Worm (Caenorhabditis elegans) whole organism, young adult: ENCODE measurements around the gene flh-2.
A peak's percentile ranks its signal among the peaks of the same experiment; 100 is the strongest.
"Not testable (repeated sequence)": the region's sequence is repeated elsewhere in the genome, so short reads cannot be mapped to it uniquely, and the experiment has no call there.

Experiments
- B0336.3 ChIP-seq: fragments of 200-800 bp; sonication (Bioruptor generic); IDR thresholded peaks from 2 replicates; pipeline ENCODE4 v1.3.6; 2022; ENCODE audit warnings: missing genetic modification characterization, missing compliant biosample characterization
- C06A6.2 ChIP-seq: fragments of 200-800 bp; sonication (Bioruptor generic); conservative IDR thresholded peaks from 2 replicates; pipeline ENCODE4 v1.3.6; 2022; ENCODE audit warnings: missing genetic modification characterization, missing compliant biosample characterization
- D2030.7 ChIP-seq: fragments of 200-800 bp; sonication (Bioruptor generic); IDR thresholded peaks from 2 replicates; pipeline ENCODE4 v1.3.6; 2022; ENCODE audit warnings: missing genetic modification reagents, missing genetic modification characterization, missing compliant biosample characterization
- F37B4.10 ChIP-seq: fragments of 200-800 bp; sonication (Bioruptor generic); IDR thresholded peaks from 2 replicates; pipeline ENCODE4 v1.3.6; 2022; ENCODE audit warnings: missing genetic modification characterization, missing compliant biosample characterization
- F39B2.1 ChIP-seq: fragments of 200-800 bp; sonication (Bioruptor generic); IDR thresholded peaks from 2 replicates; pipeline ENCODE4 v1.3.6; 2022; ENCODE audit warnings: missing genetic modification reagents, missing genetic modification characterization, missing compliant biosample characterization
- F52B5.7 ChIP-seq: sonication (generic microtip); optimal IDR thresholded peaks from 2 replicates; lab custom pipeline; 2016; ENCODE audit warnings: mild to moderate bottlenecking, missing genetic modification characterization, missing compliant biosample characterization
- F57C9.4 ChIP-seq: sonication (generic microtip); optimal IDR thresholded peaks from 2 replicates; lab custom pipeline; 2017; ENCODE audit warnings: mild to moderate bottlenecking, missing genetic modification characterization, missing compliant biosample characterization
- T07F8.4 ChIP-seq: sonication (generic microtip); optimal IDR thresholded peaks from 2 replicates; lab custom pipeline; 2016; ENCODE audit warnings: mild to moderate bottlenecking, missing genetic modification characterization, moderate library complexity, missing compliant biosample characterization
- akir-1 ChIP-seq: fragments of 200-800 bp; sonication (Bioruptor generic); optimal IDR thresholded peaks from 2 replicates; lab custom pipeline; 2018; ENCODE audit warnings: mild to moderate bottlenecking, missing genetic modification characterization, moderate library complexity, missing compliant biosample characterization
- aptf-2 ChIP-seq: fragments of 200-800 bp; sonication (Bioruptor generic); conservative IDR thresholded peaks from 2 replicates; pipeline ENCODE4 v1.3.6; 2022; ENCODE audit warnings: missing genetic modification reagents, missing genetic modification characterization, missing compliant biosample characterization
- attf-5 ChIP-seq: fragments of 200-800 bp; sonication (Bioruptor generic); optimal IDR thresholded peaks from 2 replicates; lab custom pipeline; 2018; ENCODE audit warnings: mild to moderate bottlenecking, missing genetic modification characterization, missing compliant biosample characterization
- attf-6 ChIP-seq: fragments of 200-800 bp; sonication (Bioruptor generic); IDR thresholded peaks from 2 replicates; pipeline ENCODE4 v1.3.6; 2022; ENCODE audit warnings: missing genetic modification reagents, missing genetic modification characterization, missing compliant biosample characterization
- bed-1 ChIP-seq: fragments of 200-800 bp; sonication (Bioruptor generic); IDR thresholded peaks from 2 replicates; pipeline ENCODE4 v1.3.6; 2022; ENCODE audit warnings: missing genetic modification reagents, missing genetic modification characterization, missing compliant biosample characterization
- bed-2 ChIP-seq: fragments of 200-800 bp; sonication (Bioruptor generic); IDR thresholded peaks from 2 replicates; pipeline ENCODE4 v1.3.6; 2022; ENCODE audit warnings: missing genetic modification reagents, missing genetic modification characterization, missing compliant biosample characterization
- ceh-100 ChIP-seq: fragments of 200-800 bp; sonication (Bioruptor generic); IDR thresholded peaks from 2 replicates; pipeline ENCODE4 v1.3.6; 2022; ENCODE audit warnings: missing genetic modification reagents, missing genetic modification characterization, missing compliant biosample characterization
- ceh-91 ChIP-seq: fragments of 200-800 bp; sonication (Bioruptor generic); IDR thresholded peaks from 2 replicates; pipeline ENCODE4 v1.3.6; 2022; ENCODE audit warnings: missing genetic modification reagents, missing genetic modification characterization, missing compliant biosample characterization
- die-1 ChIP-seq: sonication (generic microtip); optimal IDR thresholded peaks from 2 replicates; lab custom pipeline; 2016; ENCODE audit warnings: missing genotype, mild to moderate bottlenecking, missing genetic modification characterization, missing compliant biosample characterization
- dox-1 ChIP-seq: fragments of 200-800 bp; sonication (Bioruptor generic); IDR thresholded peaks from 2 replicates; pipeline ENCODE4 v1.3.6; 2022; ENCODE audit warnings: missing genetic modification reagents, missing genetic modification characterization, missing compliant biosample characterization
- dpff-1 ChIP-seq: sonication (generic microtip); optimal IDR thresholded peaks from 2 replicates; lab custom pipeline; 2017; ENCODE audit warnings: mild to moderate bottlenecking, missing genetic modification characterization, missing compliant biosample characterization
- dpl-1 ChIP-seq: fragments of 150-350 bp; optimal IDR thresholded peaks from 2 replicates; lab custom pipeline; 2014; ENCODE audit warnings: missing biosample characterization, missing genetic modification reagents, missing genetic modification characterization
- efl-1 ChIP-seq: fragments of 150-350 bp; optimal IDR thresholded peaks from 2 replicates; lab custom pipeline; 2014; ENCODE audit warnings: missing biosample characterization, missing genetic modification reagents, missing genetic modification characterization
- ekl-4 ChIP-seq: fragments of 200-800 bp; sonication (Bioruptor generic); IDR thresholded peaks from 2 replicates; pipeline ENCODE4 v1.3.6; 2022; ENCODE audit warnings: missing genetic modification reagents, missing genetic modification characterization, missing compliant biosample characterization
- ets-4 ChIP-seq: fragments of 200-800 bp; sonication (Bioruptor generic); optimal IDR thresholded peaks from 2 replicates; lab custom pipeline; 2018; ENCODE audit warnings: mild to moderate bottlenecking, missing genetic modification characterization, missing compliant biosample characterization
- gei-17 ChIP-seq: fragments of 200-800 bp; sonication (Bioruptor generic); optimal IDR thresholded peaks from 2 replicates; lab custom pipeline; 2018; ENCODE audit warnings: mild to moderate bottlenecking, missing genetic modification characterization, missing compliant biosample characterization
- hlh-12 ChIP-seq: sonication (generic microtip); optimal IDR thresholded peaks from 2 replicates; lab custom pipeline; 2016; ENCODE audit warnings: missing genetic modification characterization, missing compliant biosample characterization
- hmg-1.2 ChIP-seq: fragments of 200-800 bp; sonication (Bioruptor generic); IDR thresholded peaks from 2 replicates; pipeline ENCODE4 v1.3.6; 2022; ENCODE audit warnings: missing genetic modification reagents, missing genetic modification characterization, missing compliant biosample characterization
- hrde-1 ChIP-seq: sonication (generic microtip); optimal IDR thresholded peaks from 2 replicates; lab custom pipeline; 2016; ENCODE audit warnings: missing genetic modification characterization, mild to moderate bottlenecking, missing compliant biosample characterization, moderate library complexity, missing genotype, missing genetic modification reagents, borderline replicate concordance
- hsf-1 ChIP-seq: fragments of 200-800 bp; sonication (Bioruptor generic); IDR thresholded peaks from 2 replicates; pipeline ENCODE4 v1.3.6; 2022; ENCODE audit warnings: missing genetic modification reagents, missing genetic modification characterization, missing compliant biosample characterization
- let-526 ChIP-seq: fragments of 200-800 bp; sonication (Bioruptor generic); IDR thresholded peaks from 2 replicates; pipeline ENCODE4 v1.3.6; 2022; ENCODE audit warnings: missing genetic modification reagents, missing genetic modification characterization, missing compliant biosample characterization
- lsy-27 ChIP-seq: sonication (generic microtip); optimal IDR thresholded peaks from 2 replicates; lab custom pipeline; 2017; ENCODE audit warnings: missing genetic modification characterization, mild to moderate bottlenecking, missing compliant biosample characterization, antibody characterized with exemption, missing genotype, borderline replicate concordance; ENCODE audit not compliant: insufficient read depth
- madf-3 ChIP-seq: fragments of 200-800 bp; sonication (Bioruptor generic); IDR thresholded peaks from 2 replicates; pipeline ENCODE4 v1.3.6; 2022; ENCODE audit warnings: missing genetic modification reagents, missing genetic modification characterization, missing compliant biosample characterization
- madf-8 ChIP-seq: fragments of 200-800 bp; sonication (Bioruptor generic); conservative IDR thresholded peaks from 2 replicates; pipeline ENCODE4 v1.3.6; 2022; ENCODE audit warnings: missing genetic modification reagents, missing genetic modification characterization, missing compliant biosample characterization
- mcd-1 ChIP-seq: fragments of 200-800 bp; sonication (Bioruptor generic); IDR thresholded peaks from 2 replicates; pipeline ENCODE4 v1.3.6; 2022; ENCODE audit warnings: missing genetic modification reagents, missing genetic modification characterization, missing compliant biosample characterization
- nfya-1 ChIP-seq: sonication (generic microtip); optimal IDR thresholded peaks from 2 replicates; lab custom pipeline; 2017; ENCODE audit warnings: antibody characterized with exemption, missing compliant biosample characterization, missing genetic modification characterization, borderline replicate concordance; ENCODE audit not compliant: insufficient read depth
- nhr-120 ChIP-seq: fragments of 200-800 bp; sonication (Bioruptor generic); IDR thresholded peaks from 2 replicates; pipeline ENCODE4 v1.3.6; 2022; ENCODE audit warnings: missing genetic modification characterization, missing compliant biosample characterization
- nhr-90 ChIP-seq: sonication (generic microtip); optimal IDR thresholded peaks from 2 replicates; lab custom pipeline; 2016; ENCODE audit warnings: missing genotype, mild to moderate bottlenecking, missing genetic modification characterization, missing compliant biosample characterization
- rcor-1 ChIP-seq: fragments of 200-800 bp; sonication (Bioruptor generic); IDR thresholded peaks from 2 replicates; pipeline ENCODE4 v1.3.6; 2022; ENCODE audit warnings: missing genetic modification reagents, missing genetic modification characterization, missing compliant biosample characterization
- snpc-1.1 ChIP-seq: sonication (generic microtip); optimal IDR thresholded peaks from 2 replicates; lab custom pipeline; 2017; ENCODE audit warnings: missing genetic modification characterization, mild to moderate bottlenecking, missing compliant biosample characterization, antibody characterized with exemption, moderate library complexity, missing genotype, missing genetic modification reagents; ENCODE audit not compliant: insufficient read depth
- snpc-3.4 ChIP-seq: sonication (generic microtip); optimal IDR thresholded peaks from 2 replicates; lab custom pipeline; 2017; ENCODE audit warnings: missing genetic modification characterization, mild to moderate bottlenecking, missing compliant biosample characterization, antibody characterized with exemption, moderate library complexity, missing genotype, missing genetic modification reagents
- sptf-2 ChIP-seq: fragments of 200-800 bp; sonication (Bioruptor generic); optimal IDR thresholded peaks from 2 replicates; lab custom pipeline; 2018; ENCODE audit warnings: mild to moderate bottlenecking, missing genetic modification characterization, missing compliant biosample characterization
- tlf-1 ChIP-seq: fragments of 200-800 bp; sonication (Bioruptor generic); optimal IDR thresholded peaks from 2 replicates; lab custom pipeline; 2018; ENCODE audit warnings: mild to moderate bottlenecking, missing genetic modification characterization, missing compliant biosample characterization
- xnd-1 ChIP-seq: sonication (generic microtip); optimal IDR thresholded peaks from 2 replicates; lab custom pipeline; 2016; ENCODE audit warnings: missing genotype, missing genetic modification reagents, missing genetic modification characterization, missing compliant biosample characterization
- ztf-18 ChIP-seq: sonication (generic microtip); optimal IDR thresholded peaks from 2 replicates; lab custom pipeline; 2016; ENCODE audit warnings: missing genotype, mild to moderate bottlenecking, missing genetic modification characterization, missing compliant biosample characterization
- ztf-22 ChIP-seq: fragments of 200-800 bp; sonication (Bioruptor generic); optimal IDR thresholded peaks from 2 replicates; lab custom pipeline; 2018; ENCODE audit warnings: mild to moderate bottlenecking, missing genetic modification characterization, moderate library complexity, missing compliant biosample characterization

flh-2 gene

DNA sequence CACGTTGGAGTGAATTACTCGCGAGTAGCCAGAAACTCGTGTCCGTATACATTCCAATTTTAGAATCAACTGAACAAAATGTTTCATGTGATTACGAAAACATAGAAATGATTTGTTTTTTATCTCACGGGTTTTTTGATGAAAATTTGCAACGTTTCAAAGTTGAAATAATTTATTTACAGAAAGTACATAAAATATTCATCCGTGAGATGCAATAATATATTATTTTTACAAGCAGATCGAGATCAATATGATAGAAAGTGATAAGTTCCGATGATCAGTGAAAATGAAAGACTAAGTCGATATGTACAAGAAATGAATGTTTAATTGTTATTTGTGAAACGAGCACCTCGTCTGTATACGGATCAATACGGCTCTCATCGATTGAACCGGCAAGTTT lies 28.4 kb downstream of the flh-2 start, which contains the start of gene C27F2.6:
Gene C27F2.6, minus strand, starts transcription at position 101 of the 400 bp plus-strand sequence.
- not testable (repeated sequence) for TF ChIP-seq attf-6 (GFP tag; lab: Robert Waterston, UW); dpff-1; ekl-4 (GFP tag; lab: Robert Waterston, UW)

DNA sequence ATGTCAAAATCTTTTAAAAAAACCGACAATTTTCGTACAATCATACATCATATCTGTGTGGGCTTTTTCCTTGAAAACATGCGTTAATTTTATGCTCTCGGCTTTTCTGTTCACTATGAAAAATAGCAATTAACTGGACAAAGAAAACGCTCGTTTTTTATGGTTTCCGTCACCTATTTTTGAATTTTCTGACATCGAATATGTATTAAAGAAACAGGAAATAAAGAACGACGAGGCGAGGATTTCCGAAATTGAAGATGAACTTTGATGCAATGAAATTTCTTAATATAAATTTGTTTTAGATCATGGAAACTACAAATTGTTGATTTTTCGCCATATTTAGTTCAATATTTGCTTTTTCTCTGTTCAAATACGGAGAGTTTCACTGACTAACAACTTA lies 32.0 kb downstream of the flh-2 start:
- TF ChIP-seq F57C9.4 (tag; lab: Kevin White, UChicago), result no peak
- TF ChIP-seq rcor-1, result no peak
- no peak for TF ChIP-seq madf-8 (GFP tag; lab: Robert Waterston, UW)
- no peak for TF ChIP-seq T07F8.4

DNA sequence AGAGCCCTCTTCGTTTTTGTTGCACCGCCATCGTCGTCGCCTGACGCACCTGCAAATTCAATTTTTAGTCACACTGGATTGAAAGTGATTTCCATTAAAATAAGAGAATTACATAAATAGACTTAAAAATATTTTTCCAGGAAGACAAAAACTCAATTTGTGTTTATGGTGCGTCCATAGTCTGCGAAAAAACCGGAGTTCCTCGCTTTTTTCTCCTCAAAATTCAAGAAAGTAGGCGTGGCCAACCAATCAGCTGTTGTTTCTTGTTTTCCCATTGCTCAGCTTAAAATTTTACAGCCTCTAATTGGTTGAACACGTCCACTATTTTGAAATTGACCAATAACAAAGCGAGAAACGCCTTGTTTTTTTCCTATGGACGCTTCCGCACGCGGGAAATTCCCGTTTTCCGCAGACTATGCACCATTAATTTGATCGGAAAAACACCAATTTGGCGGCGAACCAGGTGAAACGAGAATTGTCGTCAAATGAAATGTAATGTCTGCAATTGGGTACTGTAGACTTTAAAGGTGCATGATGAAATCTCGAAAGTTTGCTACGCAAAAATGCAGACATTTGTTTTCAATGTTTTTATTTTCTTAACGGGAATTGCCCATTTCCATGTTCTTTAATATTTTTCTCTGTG lies 32.6 kb downstream of the flh-2 start, which contains the start of gene C27F2.7:
Gene C27F2.7, minus strand, starts transcription at position 51 of the 643 bp plus-strand sequence.
- TF ChIP-seq F52B5.7 (tag; lab: Kevin White, UChicago) (no peak), snpc-3.4 (tag; lab: Kevin White, UChicago) (no peak), hmg-1.2 (GFP tag; lab: Robert Waterston, UW) (peak; percentile 48), attf-6 (GFP tag; lab: Robert Waterston, UW) (peak; percentile 22; the same call in 1 of the 2 replicates), aptf-2 (GFP tag; lab: Robert Waterston, UW) (0 out of 2 replicates have a peak, but pooled peaks have one; percentile 34), nfya-1 (tag; lab: Kevin White, UChicago) (no peak), bed-1 (GFP tag; lab: Robert Waterston, UW) (no peak), hlh-12 (tag; lab: Kevin White, UChicago) (no peak), dox-1 (peak; percentile 84), ets-4 (GFP tag; lab: Kevin White, UChicago) (no peak), rcor-1 (peak; percentile 83), xnd-1 (tag; lab: Kevin White, UChicago) (peak; percentile 80), B0336.3 (peak; percentile 79), D2030.7 (GFP tag; lab: Robert Waterston, UW) (peak; percentile 79), mcd-1 (GFP tag; lab: Robert Waterston, UW) (no peak), snpc-1.1 (tag; lab: Kevin White, UChicago) (no peak), tlf-1 (GFP tag; lab: Kevin White, UChicago) (peak; percentile 60), hsf-1 (GFP tag; lab: Robert Waterston, UW) (peak; percentile 70), dpff-1 (no peak), ztf-22 (GFP tag; lab: Kevin White, UChicago) (no peak), efl-1 (GFP tag; lab: Kevin White, UChicago) (peak; percentile 82), sptf-2 (GFP tag; lab: Kevin White, UChicago) (no peak), F37B4.10 (GFP tag; lab: Robert Waterston, UW) (no peak), nhr-120 (GFP tag; lab: Robert Waterston, UW) (no peak), ztf-18 (peak; percentile 46), attf-5 (no peak), ceh-91 (GFP tag; lab: Robert Waterston, UW) (peak; percentile 91), madf-3 (peak; percentile 70; the same call in 1 of the 2 replicates), let-526 (GFP tag; lab: Robert Waterston, UW) (no peak), lsy-27 (tag; lab: Kevin White, UChicago) (no peak), akir-1 (GFP tag; lab: Kevin White, UChicago) (no peak), F39B2.1 (GFP tag; lab: Robert Waterston, UW) (no peak), gei-17 (GFP tag; lab: Kevin White, UChicago) (no peak), die-1 (no peak), C06A6.2 (GFP tag; lab: Robert Waterston, UW) (no peak), ceh-100 (GFP tag; lab: Robert Waterston, UW) (no peak), dpl-1 (GFP tag; lab: Kevin White, UChicago) (peak; percentile 47), hrde-1 (peak; percentile 29), nhr-90 (tag; lab: Kevin White, UChicago) (no peak), bed-2 (GFP tag; lab: Robert Waterston, UW) (no peak)
